Fruit fly (Drosophila melanogaster): ENCODE measurements around the gene ogre.

The ogre gene

DNA sequence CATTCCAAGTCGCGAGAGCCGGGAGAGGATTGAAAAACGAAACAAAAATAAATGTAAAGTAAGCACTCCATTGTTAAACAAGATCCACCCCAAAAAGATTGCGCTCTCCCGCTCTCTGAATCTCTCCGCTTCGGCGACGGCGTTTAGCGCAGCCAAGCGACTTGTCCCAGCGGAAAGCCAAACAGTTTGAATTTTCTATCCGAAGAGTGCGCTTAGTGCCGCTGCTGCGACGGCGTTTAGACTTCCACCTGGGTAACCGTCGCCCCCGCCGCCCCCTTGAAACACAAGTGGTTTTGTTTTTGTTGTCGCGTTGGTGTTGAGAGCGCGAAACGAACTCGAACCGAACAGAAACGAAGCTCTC, 7.4 kb upstream of the ogre start, which contains the start of gene Inx2 (continued):
- no peak for TF ChIP-seq CG4282 (GFP tag; optimal IDR thresholded peaks at IDR 0.05)
- no peak for TF ChIP-seq CG30020 (tag; optimal IDR thresholded peaks at IDR 0.05)
- TF ChIP-seq peb (GFP tag; IDR thresholded peaks at IDR 0.05) = no peak
- 0 out of 2 replicates have a peak, but pooled peaks have one; percentile 56 for TF ChIP-seq rib (GFP tag; IDR thresholded peaks at IDR 0.05)
- peak; percentile 87 for TF ChIP-seq CG4360 (GFP tag; IDR thresholded peaks at IDR 0.05)
- TF ChIP-seq nom (GFP tag; optimal IDR thresholded peaks at IDR 0.05) = peak; percentile 77
- TF ChIP-seq fru (optimal IDR thresholded peaks at IDR 0.05) = no peak
- peak; percentile 29 for TF ChIP-seq BtbVII (GFP tag; optimal IDR thresholded peaks at IDR 0.05)
- 0 out of 3 replicates have a peak, but pooled peaks have one; percentile 52 for TF ChIP-seq otp (GFP tag; IDR thresholded peaks at IDR 0.05)
- peak; percentile 48 for TF ChIP-seq CG17385 (GFP tag; optimal IDR thresholded peaks at IDR 0.05)
- TF ChIP-seq ERR (GFP tag; optimal IDR thresholded peaks at IDR 0.05) = peak; percentile 37
- peak; percentile 65 for TF ChIP-seq yki (optimal IDR thresholded peaks at IDR 0.05)
- no peak for TF ChIP-seq crp (GFP tag; optimal IDR thresholded peaks at IDR 0.05)
- TF ChIP-seq Poxn (GFP tag; IDR thresholded peaks at IDR 0.05) = no peak
- TF ChIP-seq her (GFP tag; optimal IDR thresholded peaks at IDR 0.05) = peak; percentile 52
- no peak for TF ChIP-seq Camta (GFP tag; optimal IDR thresholded peaks at IDR 0.05)
- no peak for TF ChIP-seq Sry-δ (GFP tag; optimal IDR thresholded peaks at IDR 0.05)
- TF ChIP-seq CG7357 (GFP tag; IDR thresholded peaks at IDR 0.05) = no peak
- no peak for TF ChIP-seq sens-2 (GFP tag; IDR thresholded peaks at IDR 0.05)
- no peak for TF ChIP-seq Hr78 (GFP tag; optimal IDR thresholded peaks at IDR 0.05)
- TF ChIP-seq MTF-1 (GFP tag; optimal IDR thresholded peaks at IDR 0.05; ENCODE audit: borderline replicate concordance) = peak; percentile 29
- peak; percentile 82 for TF ChIP-seq CG10543 (GFP tag; optimal IDR thresholded peaks at IDR 0.05)
- no peak for TF ChIP-seq Lim3 (GFP tag; IDR thresholded peaks at IDR 0.05)
- peak; percentile 35 for TF ChIP-seq CG12219 (GFP tag; optimal IDR thresholded peaks at IDR 0.05)
- TF ChIP-seq CG17829 (tag; optimal IDR thresholded peaks at IDR 0.05) = peak; percentile 53
- no peak for TF ChIP-seq H15 (GFP tag; IDR thresholded peaks at IDR 0.05)
- TF ChIP-seq exex (tag; optimal IDR thresholded peaks at IDR 0.05) = peak; percentile 38
- TF ChIP-seq Drgx (GFP tag; IDR thresholded peaks at IDR 0.05) = peak; percentile 12; the same call in 1 of the 2 replicates
- TF ChIP-seq bsh (GFP tag; optimal IDR thresholded peaks at IDR 0.05) = peak in 1 of 2 experiments; percentile 21
- TF ChIP-seq cwo (GFP tag; optimal IDR thresholded peaks at IDR 0.05) = peak; percentile 38
- TF ChIP-seq ac (GFP tag; optimal IDR thresholded peaks at IDR 0.05) = peak; percentile 18
- peak; percentile 45 for TF ChIP-seq Meics (GFP tag; optimal IDR thresholded peaks at IDR 0.05)
- peak; percentile 99 for TF ChIP-seq Deaf1 (tag; optimal IDR thresholded peaks at IDR 0.05)
- TF ChIP-seq shn (GFP tag; optimal IDR thresholded peaks at IDR 0.05) = no peak
- TF ChIP-seq chn (GFP tag; optimal IDR thresholded peaks at IDR 0.05) = peak; percentile 28
- no peak for TF ChIP-seq lola (GFP tag; optimal IDR thresholded peaks at IDR 0.05)
- TF ChIP-seq bab2 (GFP tag; optimal IDR thresholded peaks at IDR 0.05) = no peak
- no peak for TF ChIP-seq twi (tag; optimal IDR thresholded peaks at IDR 0.05)
- TF ChIP-seq tgo (GFP tag; IDR thresholded peaks at IDR 0.05) = no peak
- TF ChIP-seq grau (tag; optimal IDR thresholded peaks at IDR 0.05) = peak; percentile 17
- peak; percentile 49 for TF ChIP-seq wek (GFP tag; optimal IDR thresholded peaks at IDR 0.05)
- TF ChIP-seq slbo (GFP tag; IDR thresholded peaks at IDR 0.05) = no peak
- no peak for TF ChIP-seq CG8089 (GFP tag; optimal IDR thresholded peaks at IDR 0.05)
- TF ChIP-seq da (GFP tag; optimal IDR thresholded peaks at IDR 0.05) = no peak
- TF ChIP-seq Hmr (GFP tag; optimal IDR thresholded peaks at IDR 0.05) = peak; percentile 30
- peak; percentile 31 for TF ChIP-seq CG12071 (GFP tag; optimal IDR thresholded peaks at IDR 0.05)
- no peak for TF ChIP-seq hkb (optimal IDR thresholded peaks at IDR 0.05)
- TF ChIP-seq hkb (GFP tag; IDR thresholded peaks at IDR 0.05) = peak; percentile 48
- TF ChIP-seq CG31365 (tag; optimal IDR thresholded peaks at IDR 0.05) = peak; percentile 34
- peak; percentile 47 for TF ChIP-seq lilli (GFP tag; optimal IDR thresholded peaks at IDR 0.05)
- TF ChIP-seq Sin3A (optimal IDR thresholded peaks at IDR 0.05) = no peak
- peak; percentile 71; the same call in 2 of the 3 replicates for TF ChIP-seq zen2 (GFP tag; IDR thresholded peaks at IDR 0.05; ENCODE audit: partially characterized antibody)

Measured in whole organism, embryonic.